Worm (Caenorhabditis elegans): ENCODE results near the gene T24B8.4.

T24B8.4 gene

ce11 chrII:9070740-9071139 lies at the start of gene T24B8.4:
Gene T24B8.4, minus strand, starts transcription at chrII:9070840.
- TF ChIP-seq nhr-237 (tag; optimal IDR thresholded peaks at IDR 0.05) (no peak), nhr-67 (tag; optimal IDR thresholded peaks at IDR 0.05) (no peak), lin-15B (tag; optimal IDR thresholded peaks at IDR 0.05) (no peak), nhr-23 (tag; optimal IDR thresholded peaks at IDR 0.05) (no peak), eor-1 (tag; optimal IDR thresholded peaks at IDR 0.05) (no peak), fkh-10 (GFP tag; optimal IDR thresholded peaks at IDR 0.05) (no peak), egl-27 (tag; optimal IDR thresholded peaks at IDR 0.05) (no peak), unc-39 (tag; optimal IDR thresholded peaks at IDR 0.05) (no peak), ceh-28 (tag; optimal IDR thresholded peaks at IDR 0.05) (no peak), sea-2 (GFP tag; optimal IDR thresholded peaks at IDR 0.05) (no peak)

- TF ChIP-seq jun-1 (tag; optimal IDR thresholded peaks at IDR 0.05) (no peak), nhr-11 (tag; optimal IDR thresholded peaks at IDR 0.05) (no peak), mdl-1 (tag; optimal IDR thresholded peaks at IDR 0.05) (no peak)
Measured at ce11 chrII:9120329-9120728, 49.7 kb upstream of the T24B8.4 start.

ce11 chrII:9117789-9118242 lies 47.2 kb upstream of the T24B8.4 start:
- TF ChIP-seq ceh-9 (tag; optimal IDR thresholded peaks at IDR 0.05) (no peak), elt-2 (tag; optimal IDR thresholded peaks at IDR 0.05) (peak; percentile 78), nhr-76 (tag; optimal IDR thresholded peaks at IDR 0.05) (no peak), fos-1 (tag; optimal IDR thresholded peaks at IDR 0.05) (no peak), ztf-4 (tag; optimal IDR thresholded peaks at IDR 0.05) (no peak), R02D3.7 (tag; optimal IDR thresholded peaks at IDR 0.05) (no peak), elt-3 (tag; optimal IDR thresholded peaks at IDR 0.05) (no peak), nfya-1 (tag; optimal IDR thresholded peaks at IDR 0.05; ENCODE audit: insufficient read depth) (no peak), mml-1 (tag; optimal IDR thresholded peaks at IDR 0.05) (no peak), skn-1 (tag; optimal IDR thresholded peaks at IDR 0.05) (no peak), nhr-77 (tag; optimal IDR thresholded peaks at IDR 0.05) (no peak), elt-1 (tag; optimal IDR thresholded peaks at IDR 0.05) (no peak), pqm-1 (tag; optimal IDR thresholded peaks at IDR 0.05) (peak; percentile 50), hmg-11 (tag; optimal IDR thresholded peaks at IDR 0.05) (no peak), ama-1 (optimal IDR thresholded peaks at IDR 0.05) (no peak), tbx-2 (tag; optimal IDR thresholded peaks at IDR 0.05) (peak; percentile 2), unc-39 (tag; optimal IDR thresholded peaks at IDR 0.05) (no peak), lin-39 (tag; optimal IDR thresholded peaks at IDR 0.05) (no peak), nhr-23 (tag; optimal IDR thresholded peaks at IDR 0.05) (no peak), pha-4 (tag; optimal IDR thresholded peaks at IDR 0.05) (peak; percentile 35), nhr-11 (tag; optimal IDR thresholded peaks at IDR 0.05) (peak; percentile 72)

DNA sequence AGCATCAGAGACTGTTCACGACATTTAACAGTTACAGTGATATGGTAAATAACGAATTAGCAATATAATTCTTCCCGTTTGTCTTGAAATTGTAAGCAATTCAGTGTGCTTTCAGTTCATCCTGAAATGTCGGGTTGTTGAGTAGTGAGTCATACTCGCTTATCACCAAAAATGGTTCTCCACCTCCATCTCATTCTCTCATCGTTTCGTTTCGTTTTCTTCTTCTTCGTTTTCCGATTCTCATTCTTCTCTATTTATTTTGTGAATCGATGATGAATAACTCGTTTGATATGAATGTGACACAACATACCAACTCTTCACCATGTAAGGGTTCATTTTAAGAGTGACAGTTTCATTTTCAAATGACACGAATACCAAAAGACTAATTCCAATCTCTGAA lies 45.8 kb upstream of the T24B8.4 start:
- TF ChIP-seq ztf-11 (tag; optimal IDR thresholded peaks at IDR 0.05) (no peak), jun-1 (tag; optimal IDR thresholded peaks at IDR 0.05) (no peak), zag-1 (tag; optimal IDR thresholded peaks at IDR 0.05) (no peak), pha-4 (tag; optimal IDR thresholded peaks at IDR 0.05) (peak; percentile 20), sea-2 (GFP tag; optimal IDR thresholded peaks at IDR 0.05) (no peak), daf-12 (tag; optimal IDR thresholded peaks at IDR 0.05) (no peak), nhr-23 (tag; optimal IDR thresholded peaks at IDR 0.05) (no peak), nhr-11 (tag; optimal IDR thresholded peaks at IDR 0.05) (no peak), snpc-4 (tag; optimal IDR thresholded peaks at IDR 0.05) (no peak), elt-2 (tag; optimal IDR thresholded peaks at IDR 0.05) (peak; percentile 65), fkh-10 (GFP tag; optimal IDR thresholded peaks at IDR 0.05) (no peak), nhr-76 (tag; optimal IDR thresholded peaks at IDR 0.05) (no peak), pqm-1 (tag; optimal IDR thresholded peaks at IDR 0.05) (peak; percentile 61), unc-39 (tag; optimal IDR thresholded peaks at IDR 0.05) (no peak), nhr-43 (tag; optimal IDR thresholded peaks at IDR 0.05; ENCODE audit: poor library complexity, severe bottlenecking) (no peak), skn-1 (tag; optimal IDR thresholded peaks at IDR 0.05) (peak; percentile 36), lin-39 (tag; optimal IDR thresholded peaks at IDR 0.05) (no peak), nhr-77 (tag; optimal IDR thresholded peaks at IDR 0.05) (no peak), hmg-11 (tag; optimal IDR thresholded peaks at IDR 0.05) (no peak)

DNA sequence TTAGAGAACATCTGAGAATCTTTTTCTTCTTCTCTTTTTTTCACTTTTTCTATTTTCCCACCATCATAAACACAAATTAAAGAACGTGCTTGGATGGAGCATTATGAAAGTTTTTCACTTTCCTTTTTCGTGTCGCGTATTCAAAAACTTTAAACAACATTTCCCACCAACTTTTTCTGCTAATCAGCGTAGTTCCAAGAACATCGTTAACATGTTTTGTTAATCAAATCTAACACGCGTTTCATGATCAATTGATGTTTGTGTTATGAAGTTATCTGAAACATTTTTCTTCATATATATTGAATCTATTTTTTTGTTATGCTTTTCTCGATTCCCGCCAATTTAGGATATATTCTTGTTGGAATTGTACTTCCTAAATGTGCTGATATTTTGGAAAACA lies 45.0 kb upstream of the T24B8.4 start:
- TF ChIP-seq lin-39 (tag; optimal IDR thresholded peaks at IDR 0.05) (no peak), daf-12 (tag; optimal IDR thresholded peaks at IDR 0.05) (no peak), nhr-11 (tag; optimal IDR thresholded peaks at IDR 0.05) (peak; percentile 67)

Data from whole organism, L3 larva.